Fruit fly (Drosophila melanogaster) whole organism, embryonic: ENCODE measurements around the gene CG13033.
A peak's percentile ranks its signal among the peaks of the same experiment; 100 is the strongest.

Experiments
- Adf1 ChIP-seq: fragments of 200-800 bp; sonication (Bioruptor generic); IDR thresholded peaks from 2 replicates; pipeline ENCODE4 v1.3.6; 2022; ENCODE audit warnings: missing biosample characterization, missing genetic modification characterization
- BEAF-32 ChIP-seq: fragments of 200-800 bp; sonication (Bioruptor generic); optimal IDR thresholded peaks from 3 replicates; lab custom pipeline; 2017; ENCODE audit warnings: missing biosample characterization, missing genetic modification characterization, mild to moderate bottlenecking, moderate library complexity, missing genetic modification reagents
- Bdp1 ChIP-seq: fragments of 200-800 bp; sonication (Bioruptor generic); optimal IDR thresholded peaks from 3 replicates; lab custom pipeline; 2016; ENCODE audit warnings: missing biosample characterization, missing genetic modification characterization
- Bteb2 ChIP-seq: fragments of 200-800 bp; sonication (Bioruptor generic); optimal IDR thresholded peaks from 2 replicates; lab custom pipeline; 2016; ENCODE audit warnings: missing biosample characterization, missing genetic modification characterization
- CG10209 ChIP-seq: fragments of 200-800 bp; sonication (Bioruptor generic); optimal IDR thresholded peaks from 3 replicates; lab custom pipeline; 2017; ENCODE audit warnings: missing biosample characterization, mild to moderate bottlenecking, missing genetic modification characterization, missing genetic modification reagents
- CG10979 ChIP-seq: fragments of 200-800 bp; sonication (Bioruptor generic); optimal IDR thresholded peaks from 2 replicates; lab custom pipeline; 2018; ENCODE audit warnings: missing biosample characterization, mild to moderate bottlenecking, missing genetic modification characterization, moderate library complexity
- CG11085 ChIP-seq: fragments of 200-800 bp; sonication (Bioruptor generic); IDR thresholded peaks from 2 replicates; pipeline ENCODE4 v1.3.6; 2022; ENCODE audit warnings: missing biosample characterization, missing genetic modification characterization
- CG11093 ChIP-seq: fragments of 200-800 bp; sonication (Bioruptor generic); IDR thresholded peaks from 3 replicates; pipeline ENCODE4 v1.3.6; 2022; ENCODE audit warnings: missing biosample characterization, missing genetic modification characterization
- CG12071 ChIP-seq: fragments of 200-800 bp; sonication (Bioruptor generic); optimal IDR thresholded peaks from 3 replicates; lab custom pipeline; 2018; ENCODE audit warnings: missing biosample characterization, mild to moderate bottlenecking, missing genetic modification characterization
- CG18262 ChIP-seq: fragments of 200-800 bp; optimal IDR thresholded peaks from 3 replicates; lab custom pipeline; 2019; ENCODE audit warnings: missing biosample characterization, mild to moderate bottlenecking, missing genetic modification characterization, moderate library complexity
- CG18619 ChIP-seq: fragments of 200-800 bp; sonication (Bioruptor generic); optimal IDR thresholded peaks from 3 replicates; lab custom pipeline; 2017; ENCODE audit warnings: missing biosample characterization, mild to moderate bottlenecking, missing genetic modification characterization
- CG30431 ChIP-seq: fragments of 200-800 bp; sonication (Bioruptor generic); optimal IDR thresholded peaks from 2 replicates; lab custom pipeline; 2017; ENCODE audit warnings: missing biosample characterization, missing genetic modification characterization
- CG3281 ChIP-seq: fragments of 200-800 bp; sonication (Bioruptor generic); optimal IDR thresholded peaks from 3 replicates; lab custom pipeline; 2017; ENCODE audit warnings: missing biosample characterization, mild to moderate bottlenecking, missing genetic modification characterization
- CG33557 ChIP-seq: fragments of 200-800 bp; sonication (Bioruptor generic); optimal IDR thresholded peaks from 2 replicates; lab custom pipeline; 2019; ENCODE audit warnings: missing biosample characterization, mild to moderate bottlenecking, missing genetic modification characterization, moderate library complexity
- CG3847 ChIP-seq: fragments of 200-800 bp; sonication (Bioruptor generic); IDR thresholded peaks from 2 replicates; pipeline ENCODE4 v1.3.6; 2022; ENCODE audit warnings: missing biosample characterization, missing genetic modification characterization
- CG6683 ChIP-seq: fragments of 200-800 bp; sonication (Bioruptor generic); optimal IDR thresholded peaks from 2 replicates; lab custom pipeline; 2017; ENCODE audit warnings: missing biosample characterization, mild to moderate bottlenecking, missing genetic modification characterization, missing genetic modification reagents
- CG8290 ChIP-seq, 3 experiments: fragments of 200-800 bp; sonication (Bioruptor generic); optimal IDR thresholded peaks; 2 replicates each; lab custom pipeline; 2016 to 2019; ENCODE audit warnings: missing biosample characterization in 3 of 3, missing genetic modification characterization in 3 of 3, mild to moderate bottlenecking in 2 of 3, moderate library complexity in 1 of 3
- CG8478 ChIP-seq: fragments of >200 bp; optimal IDR thresholded peaks from 2 replicates; lab custom pipeline; 2018
- CG9215 ChIP-seq: fragments of 200-800 bp; sonication (Bioruptor generic); IDR thresholded peaks from 2 replicates; pipeline ENCODE4 v1.3.6; 2022; ENCODE audit warnings: missing biosample characterization, missing genetic modification characterization
- CG9609 ChIP-seq: fragments of 200-800 bp; sonication (Bioruptor generic); optimal IDR thresholded peaks from 3 replicates; lab custom pipeline; 2016; ENCODE audit warnings: missing biosample characterization, missing genetic modification characterization
- Chrac-16 ChIP-seq: fragments of 200-800 bp; sonication (Bioruptor generic); optimal IDR thresholded peaks from 3 replicates; lab custom pipeline; 2016; ENCODE audit warnings: missing biosample characterization, missing genetic modification characterization
- Dip3 ChIP-seq: fragments of 200-800 bp; sonication (Bioruptor generic); optimal IDR thresholded peaks from 3 replicates; lab custom pipeline; 2016; ENCODE audit warnings: missing biosample characterization, missing genetic modification characterization
- Fer3 ChIP-seq: fragments of 200-800 bp; sonication (Bioruptor generic); optimal IDR thresholded peaks from 2 replicates; lab custom pipeline; 2018; ENCODE audit warnings: missing biosample characterization, mild to moderate bottlenecking, missing genetic modification characterization, moderate library complexity
- HmgZ ChIP-seq: fragments of 200-800 bp; sonication (Bioruptor generic); optimal IDR thresholded peaks from 2 replicates; lab custom pipeline; 2018; ENCODE audit warnings: missing biosample characterization, mild to moderate bottlenecking, missing genetic modification characterization
- Kr ChIP-seq: fragments of 200-800 bp; sonication (Bioruptor generic); optimal IDR thresholded peaks from 2 replicates; lab custom pipeline; 2017; ENCODE audit warnings: missing biosample characterization, mild to moderate bottlenecking, missing genetic modification characterization
- Lim3 ChIP-seq: fragments of 200-800 bp; sonication (Bioruptor generic); IDR thresholded peaks from 2 replicates; pipeline ENCODE4 v1.3.6; 2022; ENCODE audit warnings: missing biosample characterization, missing genetic modification characterization
- Med ChIP-seq: fragments of 200-800 bp; sonication (Bioruptor generic); peaks from one replicate; lab custom pipeline; 2016; ENCODE audit warnings: missing biosample characterization, missing genetic modification characterization, mild to moderate bottlenecking, inconsistent platforms, moderate library complexity
- Neu2 ChIP-seq: fragments of 200-800 bp; sonication (Bioruptor generic); optimal IDR thresholded peaks from 3 replicates; lab custom pipeline; 2016; ENCODE audit warnings: missing biosample characterization, missing genetic modification characterization, borderline replicate concordance
- Nf-YC ChIP-seq: fragments of 200-800 bp; optimal IDR thresholded peaks from 3 replicates; lab custom pipeline; 2019; ENCODE audit warnings: missing biosample characterization, mild to moderate bottlenecking, missing genetic modification characterization, moderate library complexity
- Six4 ChIP-seq: fragments of 200-800 bp; sonication (Bioruptor generic); optimal IDR thresholded peaks from 2 replicates; lab custom pipeline; 2016; ENCODE audit warnings: missing biosample characterization, missing genetic modification characterization
- Sox100B ChIP-seq: fragments of 200-800 bp; sonication (Bioruptor generic); optimal IDR thresholded peaks from 3 replicates; lab custom pipeline; 2018; ENCODE audit warnings: missing biosample characterization, mild to moderate bottlenecking, missing genetic modification characterization
- Vsx1 ChIP-seq: fragments of 200-800 bp; sonication (Bioruptor generic); optimal IDR thresholded peaks from 2 replicates; lab custom pipeline; 2017; ENCODE audit warnings: missing biosample characterization, mild to moderate bottlenecking, missing genetic modification characterization, missing genetic modification reagents
- bsh ChIP-seq, 2 experiments: fragments of 200-800 bp; sonication (Bioruptor generic); optimal IDR thresholded peaks; 2 replicates each; lab custom pipeline; 2017 to 2018; ENCODE audit warnings: mild to moderate bottlenecking in 2 of 2, missing biosample characterization in 2 of 2, missing genetic modification characterization in 2 of 2, moderate library complexity in 1 of 2
- cas ChIP-seq: fragments of 200-800 bp; sonication (Bioruptor generic); IDR thresholded peaks from 2 replicates; pipeline ENCODE4 v1.3.6; 2022; ENCODE audit warnings: missing biosample characterization, missing genetic modification characterization
- disco-r ChIP-seq: fragments of 200-800 bp; sonication (Bioruptor generic); optimal IDR thresholded peaks from 2 replicates; lab custom pipeline; 2016; ENCODE audit warnings: missing biosample characterization, missing genetic modification characterization
- emc ChIP-seq: fragments of 200-800 bp; sonication (Bioruptor generic); optimal IDR thresholded peaks from 2 replicates; lab custom pipeline; 2016; ENCODE audit warnings: missing biosample characterization, missing genetic modification characterization
- fd102C ChIP-seq: fragments of 200-800 bp; sonication (Bioruptor generic); optimal IDR thresholded peaks from 2 replicates; lab custom pipeline; 2018; ENCODE audit warnings: missing biosample characterization, mild to moderate bottlenecking, missing genetic modification characterization, moderate library complexity
- grau ChIP-seq: fragments of 200-800 bp; optimal IDR thresholded peaks from 3 replicates; lab custom pipeline; 2019; ENCODE audit warnings: missing biosample characterization, mild to moderate bottlenecking, missing genetic modification characterization, moderate library complexity
- gsb-n ChIP-seq: fragments of 200-800 bp; sonication (Bioruptor generic); optimal IDR thresholded peaks from 3 replicates; lab custom pipeline; 2018; ENCODE audit warnings: missing biosample characterization, mild to moderate bottlenecking, missing genetic modification characterization
- gt ChIP-seq: fragments of 200-800 bp; sonication (Bioruptor generic); IDR thresholded peaks from 2 replicates; pipeline ENCODE4 v1.3.6; 2022; ENCODE audit warnings: missing biosample characterization, missing genetic modification characterization
- lbe ChIP-seq: fragments of 200-800 bp; sonication (Bioruptor generic); optimal IDR thresholded peaks from 2 replicates; lab custom pipeline; 2016; ENCODE audit warnings: missing biosample characterization, mild to moderate bottlenecking, missing genetic modification characterization
- nerfin-2 ChIP-seq: fragments of 200-800 bp; sonication (Bioruptor generic); IDR thresholded peaks from 2 replicates; pipeline ENCODE4 v1.3.6; 2022; ENCODE audit warnings: missing biosample characterization, missing genetic modification characterization; ENCODE audit not compliant: partially characterized antibody
- nmo ChIP-seq: fragments of 200-800 bp; sonication (Bioruptor generic); optimal IDR thresholded peaks from 2 replicates; lab custom pipeline; 2018; ENCODE audit warnings: missing biosample characterization, mild to moderate bottlenecking, missing genetic modification characterization, moderate library complexity
- nom ChIP-seq: fragments of 200-800 bp; sonication (Bioruptor generic); optimal IDR thresholded peaks from 2 replicates; lab custom pipeline; 2017; ENCODE audit warnings: missing biosample characterization, missing genetic modification characterization, mild to moderate bottlenecking, moderate library complexity, missing genetic modification reagents
- org-1 ChIP-seq: fragments of 200-800 bp; sonication (Bioruptor generic); optimal IDR thresholded peaks from 2 replicates; lab custom pipeline; 2017; ENCODE audit warnings: missing biosample characterization, missing genetic modification characterization
- otp ChIP-seq: fragments of 200-800 bp; sonication (Bioruptor generic); IDR thresholded peaks from 3 replicates; pipeline ENCODE4, ENCODE4 v1.3.6; 2022; ENCODE audit warnings: missing biosample characterization, missing genetic modification characterization
- prd ChIP-seq, 3 experiments: fragments of >200 bp in 2 of 3; fragments of 200-800 bp in 1 of 3; sonication (Bioruptor generic) in 1 of 3; optimal IDR thresholded peaks in 2 of 3; IDR thresholded peaks in 1 of 3; 2 replicates in 2 of 3; 3 replicates in 1 of 3; pipeline versions ENCODE4 v1.3.6 to Lab custom; 2017 to 2022; ENCODE audit warnings: missing biosample characterization in 1 of 3, missing genetic modification characterization in 1 of 3
- pros ChIP-seq: fragments of 200-800 bp; sonication (Bioruptor generic); optimal IDR thresholded peaks from 3 replicates; lab custom pipeline; 2019; ENCODE audit warnings: missing biosample characterization, mild to moderate bottlenecking, missing genetic modification characterization, moderate library complexity
- toy ChIP-seq: fragments of 200-800 bp; sonication (Bioruptor generic); IDR thresholded peaks from 2 replicates; pipeline ENCODE4 v1.3.6; 2022; ENCODE audit warnings: missing biosample characterization, missing genetic modification characterization
- wor ChIP-seq: fragments of 200-800 bp; sonication (Bioruptor generic); IDR thresholded peaks from 2 replicates; pipeline ENCODE4 v1.3.6; 2022; ENCODE audit warnings: missing biosample characterization, missing genetic modification characterization

CG13033 gene

dm6 chr3L:16533932-16534331 lies 11.5 kb downstream of the CG13033 start (continued):
- no peak for TF ChIP-seq fd102C (GFP tag; lab: Kevin White, UChicago)
- TF ChIP-seq Bteb2 (GFP tag; lab: Kevin White, UChicago): peak; percentile 65
- TF ChIP-seq wor (GFP tag; lab: Robert Waterston, UW): peak; percentile 80
- peak; percentile 72 for TF ChIP-seq gsb-n (tag; lab: Kevin White, UChicago)
- peak; percentile 57 for TF ChIP-seq HmgZ (tag; lab: Kevin White, UChicago)
- TF ChIP-seq Kr (GFP tag; lab: Kevin White, UChicago): no peak
- peak; percentile 49; the same call in 1 of the 3 replicates for TF ChIP-seq otp (GFP tag; lab: Robert Waterston, UW)
- TF ChIP-seq nerfin-2 (GFP tag; lab: Robert Waterston, UW): no peak
- TF ChIP-seq emc (GFP tag; lab: Kevin White, UChicago): peak; percentile 61
- no peak for TF ChIP-seq Neu2 (GFP tag; lab: Kevin White, UChicago)
- no peak for TF ChIP-seq lbe (GFP tag; lab: Kevin White, UChicago)
- peak; percentile 57 for TF ChIP-seq Dip3
- no peak for TF ChIP-seq gt (GFP tag; lab: Robert Waterston, UW)
- peak; percentile 82 for TF ChIP-seq Fer3
- TF ChIP-seq disco-r (GFP tag; lab: Kevin White, UChicago): peak; percentile 43
- TF ChIP-seq prd (optimal IDR thresholded peaks at IDR 0.05; lab: Kevin White, UChicago): no peak
- peak; percentile 65 for TF ChIP-seq prd (GFP tag; IDR thresholded peaks at IDR 0.05; lab: Robert Waterston, UW)
- peak; percentile 57 for TF ChIP-seq Nf-YC
- TF ChIP-seq CG9609: no peak
- no peak for TF ChIP-seq toy (GFP tag; lab: Robert Waterston, UW)
- TF ChIP-seq CG9215 (GFP tag; lab: Robert Waterston, UW): peak; percentile 67
- peak; percentile 86 for TF ChIP-seq CG3281 (GFP tag; lab: Kevin White, UChicago)
- TF ChIP-seq CG10979: peak; percentile 90
- TF ChIP-seq CG30431 (GFP tag; lab: Kevin White, UChicago): peak; percentile 70
- peak; percentile 59 for TF ChIP-seq CG33557 (GFP tag; lab: Kevin White, UChicago)
- TF ChIP-seq CG3847 (GFP tag; lab: Robert Waterston, UW): peak; percentile 63
- TF ChIP-seq CG8290 (GFP tag; optimal IDR thresholded peaks at IDR 0.05; lab: Kevin White, UChicago): no peak
- no peak for TF ChIP-seq CG8290 (tag; optimal IDR thresholded peaks at IDR 0.05; lab: Kevin White, UChicago)
- peak; percentile 73 for TF ChIP-seq org-1
- TF ChIP-seq Chrac-16: peak; percentile 73
- peak; percentile 87 for TF ChIP-seq Sox100B (GFP tag; lab: Kevin White, UChicago)
- TF ChIP-seq grau (tag; lab: Kevin White, UChicago): peak; percentile 89
- no peak for TF ChIP-seq BEAF-32 (GFP tag; lab: Kevin White, UChicago)
- peak; percentile 47 for TF ChIP-seq Vsx1
- peak; percentile 81 for TF ChIP-seq CG10209 (GFP tag; lab: Kevin White, UChicago)
- TF ChIP-seq CG11085 (GFP tag; lab: Robert Waterston, UW): peak; percentile 36; the same call in 1 of the 2 replicates
- TF ChIP-seq bsh (GFP tag; optimal IDR thresholded peaks at IDR 0.05; lab: Kevin White, UChicago): peak in 1 of 2 experiments; percentile 83
- TF ChIP-seq Bdp1 (GFP tag; lab: Kevin White, UChicago): no peak
- peak; percentile 53 for TF ChIP-seq CG6683 (GFP tag; lab: Kevin White, UChicago)
- TF ChIP-seq pros (GFP tag; lab: Kevin White, UChicago): no peak
- TF ChIP-seq nmo: peak; percentile 91
- TF ChIP-seq CG18619 (GFP tag; lab: Kevin White, UChicago): peak; percentile 81
- peak; percentile 58 for TF ChIP-seq Six4 (GFP tag; lab: Kevin White, UChicago)
- peak; percentile 35 for TF ChIP-seq CG12071
- TF ChIP-seq Lim3 (GFP tag; lab: Robert Waterston, UW): no peak
- TF ChIP-seq Med (GFP tag; lab: Kevin White, UChicago): peak; percentile 89
- peak; percentile 87 for TF ChIP-seq CG18262
- no peak for TF ChIP-seq nom (GFP tag; lab: Kevin White, UChicago)
- peak; percentile 20; the same call in 1 of the 2 replicates for TF ChIP-seq Adf1
- TF ChIP-seq cas (GFP tag; lab: Robert Waterston, UW): no peak
- TF ChIP-seq CG11093: peak; percentile 47; the same call in 1 of the 3 replicates
- no peak for TF ChIP-seq CG8478 (lab: Kevin White, UChicago)
